Worm (Caenorhabditis elegans): ENCODE data around the gene ppm-1.G.

ppm-1.G gene

DNA sequence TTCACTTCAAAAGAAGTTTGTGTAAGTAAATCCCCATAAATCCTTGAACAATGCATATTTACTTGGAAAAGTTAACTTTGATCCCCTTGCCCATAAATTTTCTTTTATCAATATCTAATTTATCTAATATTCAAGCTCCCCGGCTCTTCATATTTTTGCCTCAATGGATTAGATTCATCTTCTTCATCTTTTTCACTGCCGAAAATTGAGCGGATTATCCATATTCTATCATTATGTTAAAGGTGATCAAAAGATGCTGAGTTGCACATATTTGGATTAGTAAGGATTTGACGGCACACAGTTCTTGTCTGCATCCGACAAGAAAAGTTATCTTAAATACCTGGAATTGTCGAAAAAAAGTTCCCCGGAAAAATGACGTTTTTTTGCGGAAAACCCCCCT, 7.1 kb downstream of the ppm-1.G start:
- TF ChIP-seq flt-1 (GFP tag; IDR thresholded peaks at IDR 0.05), result no peak
- TF ChIP-seq scrt-1 (GFP tag; IDR thresholded peaks at IDR 0.05), result no peak
- TF ChIP-seq aly-1 (tag; optimal IDR thresholded peaks at IDR 0.05), result no peak
- TF ChIP-seq ets-7 (tag; optimal IDR thresholded peaks at IDR 0.05), result no peak
- no peak for TF ChIP-seq pes-1 (GFP tag; IDR thresholded peaks at IDR 0.05)
- no peak for TF ChIP-seq B0310.2 (tag; optimal IDR thresholded peaks at IDR 0.05)
- no peak for TF ChIP-seq hnd-1 (tag; optimal IDR thresholded peaks at IDR 0.05)
- no peak for TF ChIP-seq hmbx-1 (tag; optimal IDR thresholded peaks at IDR 0.05)

DNA sequence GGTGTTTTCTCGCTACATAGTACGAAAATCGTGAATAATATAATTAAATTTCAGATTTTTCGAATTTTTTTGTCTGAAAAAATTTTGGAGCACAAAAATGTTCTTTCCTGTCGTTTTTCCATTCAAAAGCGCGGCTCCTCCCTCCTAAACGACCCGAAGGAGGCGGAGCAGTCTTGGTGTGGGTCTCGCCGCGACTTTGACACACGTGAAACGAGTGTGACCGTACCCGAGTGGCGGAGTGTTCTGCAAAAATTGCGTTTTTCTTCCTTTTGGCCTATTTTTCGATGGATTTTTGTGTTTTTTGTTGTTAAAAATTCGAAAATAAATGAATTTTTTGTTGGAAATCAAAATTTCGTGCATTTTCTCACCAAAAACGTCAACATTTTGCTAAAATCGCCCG, 10.1 kb downstream of the ppm-1.G start, which contains the start of gene snt-2:
TSS of gene snt-2 (minus strand) at position 139 of the 400 bp plus-strand sequence.
- TF ChIP-seq hmg-4 (GFP tag; optimal IDR thresholded peaks at IDR 0.05) (peak; percentile 12), hmbx-1 (tag; optimal IDR thresholded peaks at IDR 0.05) (no peak), F13C5.2 (tag; optimal IDR thresholded peaks at IDR 0.05) (peak; percentile 6)

DNA sequence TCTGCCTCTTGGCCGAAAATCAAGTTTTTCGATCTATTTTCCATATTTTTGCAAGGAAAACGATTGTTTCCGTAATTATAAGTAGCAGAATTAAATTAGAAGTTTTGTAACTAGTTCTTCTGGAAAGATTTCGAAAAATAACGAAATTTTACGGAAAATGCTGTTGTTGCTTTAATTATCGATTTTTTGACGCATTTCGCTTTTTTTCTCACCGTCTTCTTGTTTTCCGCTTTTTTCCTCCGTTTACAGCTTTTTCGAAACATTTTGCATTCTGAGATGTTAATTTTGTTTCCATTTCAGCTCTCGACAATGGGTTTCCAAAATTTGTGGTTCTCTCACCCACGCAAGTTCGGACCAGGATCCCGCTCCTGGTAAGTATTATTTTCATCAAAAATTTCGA, 10.5 kb downstream of the ppm-1.G start, which contains the start of gene rps-29:
TSS of gene rps-29 (plus strand) at position 301 of the 400 bp plus-strand sequence.
- no peak for TF ChIP-seq tbx-37 (GFP tag; conservative IDR thresholded peaks at IDR 0.05)
- no peak for TF ChIP-seq hmbx-1 (tag; optimal IDR thresholded peaks at IDR 0.05)

- TF ChIP-seq sea-1 (GFP tag; conservative IDR thresholded peaks at IDR 0.05), result no peak
- TF ChIP-seq hnd-1 (tag; optimal IDR thresholded peaks at IDR 0.05), result no peak
- no peak for TF ChIP-seq hmbx-1 (tag; optimal IDR thresholded peaks at IDR 0.05)
- no peak for TF ChIP-seq ceh-13 (GFP tag; optimal IDR thresholded peaks at IDR 0.05)
- no peak for TF ChIP-seq aly-1 (tag; optimal IDR thresholded peaks at IDR 0.05)
- TF ChIP-seq B0310.2 (tag; optimal IDR thresholded peaks at IDR 0.05), result no peak
- no peak for TF ChIP-seq tbx-11 (GFP tag; IDR thresholded peaks at IDR 0.05)
- no peak for TF ChIP-seq tra-4 (tag; optimal IDR thresholded peaks at IDR 0.05)
- TF ChIP-seq ets-7 (tag; optimal IDR thresholded peaks at IDR 0.05), result no peak
- no peak for TF ChIP-seq ama-1 (optimal IDR thresholded peaks at IDR 0.05)
- no peak for TF ChIP-seq tbx-37 (GFP tag; conservative IDR thresholded peaks at IDR 0.05)
- no peak for TF ChIP-seq hmg-4 (GFP tag; optimal IDR thresholded peaks at IDR 0.05)
- TF ChIP-seq pes-1 (GFP tag; IDR thresholded peaks at IDR 0.05), result no peak
Measured at ce11 chrIII:794984-795596, 11.6 kb downstream of the ppm-1.G start, which contains the start of gene trpp-11. Gene trpp-11, plus strand, starts transcription at chrIII:795136.

DNA sequence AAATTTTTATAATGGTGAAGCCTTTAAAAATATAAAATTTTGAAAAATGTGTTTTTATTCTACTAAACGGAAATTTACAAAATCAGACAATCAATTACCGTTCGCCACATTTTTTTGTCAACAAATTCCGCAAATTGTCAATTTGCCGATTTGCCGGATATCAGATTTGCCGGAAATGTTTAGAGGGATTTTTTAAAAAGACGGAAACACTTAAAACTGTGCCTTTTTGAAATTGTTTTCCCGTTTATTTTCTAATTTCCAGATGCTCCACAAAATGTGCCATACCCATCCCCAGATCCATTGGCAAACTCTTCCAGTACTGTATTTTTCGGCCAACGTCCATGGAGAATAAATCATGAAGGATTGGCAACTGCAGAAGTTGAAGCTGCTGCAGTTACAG, 14.0 kb downstream of the ppm-1.G start:
- TF ChIP-seq ceh-13 (GFP tag; optimal IDR thresholded peaks at IDR 0.05) (no peak), scrt-1 (GFP tag; IDR thresholded peaks at IDR 0.05) (no peak), hnd-1 (tag; optimal IDR thresholded peaks at IDR 0.05) (no peak), aly-1 (tag; optimal IDR thresholded peaks at IDR 0.05) (no peak), tbx-37 (GFP tag; conservative IDR thresholded peaks at IDR 0.05) (no peak), flt-1 (GFP tag; IDR thresholded peaks at IDR 0.05) (no peak), hmbx-1 (tag; optimal IDR thresholded peaks at IDR 0.05) (no peak), ets-7 (tag; optimal IDR thresholded peaks at IDR 0.05) (no peak), tbx-11 (GFP tag; IDR thresholded peaks at IDR 0.05) (no peak), ceh-36 (tag; optimal IDR thresholded peaks at IDR 0.05) (no peak), pes-1 (GFP tag; IDR thresholded peaks at IDR 0.05) (no peak), ama-1 (optimal IDR thresholded peaks at IDR 0.05) (no peak), B0310.2 (tag; optimal IDR thresholded peaks at IDR 0.05) (no peak), F13C5.2 (tag; optimal IDR thresholded peaks at IDR 0.05) (no peak), tra-4 (tag; optimal IDR thresholded peaks at IDR 0.05) (no peak), sea-1 (GFP tag; conservative IDR thresholded peaks at IDR 0.05) (no peak), hmg-4 (GFP tag; optimal IDR thresholded peaks at IDR 0.05) (no peak)

- TF ChIP-seq ama-1 (optimal IDR thresholded peaks at IDR 0.05) (no peak), flt-1 (GFP tag; IDR thresholded peaks at IDR 0.05) (no peak), aly-1 (tag; optimal IDR thresholded peaks at IDR 0.05) (no peak), sea-1 (GFP tag; conservative IDR thresholded peaks at IDR 0.05) (no peak), ceh-13 (GFP tag; optimal IDR thresholded peaks at IDR 0.05) (no peak), B0310.2 (tag; optimal IDR thresholded peaks at IDR 0.05) (no peak), ceh-36 (tag; optimal IDR thresholded peaks at IDR 0.05) (no peak)
Measured at ce11 chrIII:802041-802440, 18.5 kb downstream of the ppm-1.G start.

DNA sequence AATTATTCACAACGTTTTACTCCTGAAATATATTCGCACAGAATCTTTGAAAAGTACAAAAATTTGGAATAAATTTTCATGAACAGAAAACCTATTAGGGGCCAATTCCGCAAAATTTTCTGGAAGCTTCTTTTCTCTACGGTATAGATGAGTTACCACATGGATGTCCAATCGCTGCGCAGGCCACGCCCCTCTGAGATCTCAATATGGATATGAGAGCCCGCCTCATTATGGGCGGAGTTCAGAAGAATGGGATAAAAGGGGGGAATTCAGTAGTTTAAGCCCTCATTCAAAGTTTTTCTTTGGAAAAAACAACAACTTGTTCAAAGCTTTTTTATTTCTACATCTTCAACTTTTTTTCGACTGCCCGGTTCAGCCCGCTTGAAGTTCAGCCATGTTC, 28.0 kb downstream of the ppm-1.G start, which contains the start of gene daf-7:
TSS of gene daf-7 (plus strand) at position 301 of the 400 bp plus-strand sequence.
- TF ChIP-seq hmbx-1 (tag; optimal IDR thresholded peaks at IDR 0.05) (no peak), tbx-11 (GFP tag; IDR thresholded peaks at IDR 0.05) (no peak)

- no peak for TF ChIP-seq ets-7 (tag; optimal IDR thresholded peaks at IDR 0.05)
- TF ChIP-seq tbx-37 (GFP tag; conservative IDR thresholded peaks at IDR 0.05), result no peak
- no peak for TF ChIP-seq flt-1 (GFP tag; IDR thresholded peaks at IDR 0.05)
- no peak for TF ChIP-seq B0310.2 (tag; optimal IDR thresholded peaks at IDR 0.05)
- TF ChIP-seq ama-1 (optimal IDR thresholded peaks at IDR 0.05), result no peak
- TF ChIP-seq tra-4 (tag; optimal IDR thresholded peaks at IDR 0.05), result no peak
- no peak for TF ChIP-seq F13C5.2 (tag; optimal IDR thresholded peaks at IDR 0.05)
- TF ChIP-seq sea-1 (GFP tag; conservative IDR thresholded peaks at IDR 0.05), result no peak
- TF ChIP-seq hnd-1 (tag; optimal IDR thresholded peaks at IDR 0.05), result no peak
- TF ChIP-seq hmbx-1 (tag; optimal IDR thresholded peaks at IDR 0.05), result no peak
- no peak for TF ChIP-seq hmg-4 (GFP tag; optimal IDR thresholded peaks at IDR 0.05)
- TF ChIP-seq scrt-1 (GFP tag; IDR thresholded peaks at IDR 0.05), result no peak
- TF ChIP-seq ceh-13 (GFP tag; optimal IDR thresholded peaks at IDR 0.05), result no peak
- TF ChIP-seq aly-1 (tag; optimal IDR thresholded peaks at IDR 0.05), result no peak
- no peak for TF ChIP-seq tbx-11 (GFP tag; IDR thresholded peaks at IDR 0.05)
- no peak for TF ChIP-seq ceh-36 (tag; optimal IDR thresholded peaks at IDR 0.05)
- TF ChIP-seq pes-1 (GFP tag; IDR thresholded peaks at IDR 0.05), result no peak
Measured at ce11 chrIII:815845-816244, 32.3 kb downstream of the ppm-1.G start, which contains the start of gene dac-1. Gene dac-1, plus strand, starts transcription at chrIII:816145.

Data from whole organism, early embryonic.